Worm (Caenorhabditis elegans): ENCODE measurements around the gene aptf-1.

aptf-1 gene

DNA sequence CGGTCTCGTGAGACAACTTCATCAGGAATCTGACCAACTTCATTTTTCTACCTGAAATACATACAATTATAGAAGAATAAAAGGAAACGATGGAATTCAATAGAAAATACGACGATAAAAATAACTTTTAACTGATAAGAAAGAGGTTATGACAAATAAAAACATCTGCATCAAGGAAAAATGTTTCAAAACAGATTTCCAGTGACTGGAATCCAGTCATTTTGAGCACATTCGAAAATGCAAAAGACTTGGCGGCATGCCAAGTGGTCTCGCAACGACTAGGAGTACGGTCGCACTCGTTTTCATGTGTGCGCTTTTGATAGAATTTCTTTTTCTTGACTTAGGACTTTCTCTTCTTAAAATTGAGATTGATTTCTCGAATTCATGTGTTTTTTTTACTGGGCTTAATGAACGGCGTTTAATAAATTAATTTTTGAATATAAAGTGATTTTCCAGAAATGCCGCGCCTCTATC, 35.0 kb downstream of the aptf-1 start, which contains the start of the genes snr-3 and rsp-5 (continued):
- peak; percentile 22 for TF ChIP-seq ztf-7 (tag; optimal IDR thresholded peaks at IDR 0.05)
- no peak for TF ChIP-seq mdt-29 (GFP tag; IDR thresholded peaks at IDR 0.05)
- TF ChIP-seq saeg-2 (GFP tag; IDR thresholded peaks at IDR 0.05) = no peak
- no peak for TF ChIP-seq ctbp-1 (GFP tag; IDR thresholded peaks at IDR 0.05)
- peak; percentile 29 for TF ChIP-seq zfp-2 (tag; optimal IDR thresholded peaks at IDR 0.05)
- TF ChIP-seq unc-62 (GFP tag; optimal IDR thresholded peaks at IDR 0.05 in 1 of 2) = no peak
- no peak for TF ChIP-seq unc-62 (tag; optimal IDR thresholded peaks at IDR 0.05)
- no peak for TF ChIP-seq R02D3.7 (tag; optimal IDR thresholded peaks at IDR 0.05)
- TF ChIP-seq ceh-82 (tag; optimal IDR thresholded peaks at IDR 0.05) = no peak
- TF ChIP-seq ceh-44 (GFP tag; IDR thresholded peaks at IDR 0.05) = no peak
- no peak for TF ChIP-seq vab-7 (GFP tag; IDR thresholded peaks at IDR 0.05)
- TF ChIP-seq pqm-1 (tag; optimal IDR thresholded peaks at IDR 0.05) = no peak
- TF ChIP-seq tag-97 (GFP tag; IDR thresholded peaks at IDR 0.05) = no peak
- TF ChIP-seq fkh-10 (GFP tag; optimal IDR thresholded peaks at IDR 0.05) = peak; percentile 7
- no peak for TF ChIP-seq snpc-4 (tag; optimal IDR thresholded peaks at IDR 0.05)
- TF ChIP-seq dmd-9 (GFP tag; IDR thresholded peaks at IDR 0.05) = no peak
- no peak for TF ChIP-seq mxl-3 (GFP tag; optimal IDR thresholded peaks at IDR 0.05)
- TF ChIP-seq lin-15B (tag; optimal IDR thresholded peaks at IDR 0.05) = no peak
- no peak for TF ChIP-seq daf-16 (GFP tag; optimal IDR thresholded peaks at IDR 0.05)
- peak; percentile 40 for TF ChIP-seq daf-16 (tag; optimal IDR thresholded peaks at IDR 0.05)
- no peak for TF ChIP-seq gei-8 (GFP tag; optimal IDR thresholded peaks at IDR 0.05)
- peak; percentile 77 for TF ChIP-seq nhr-77 (tag; optimal IDR thresholded peaks at IDR 0.05)
- peak; percentile 4 for TF ChIP-seq ama-1 (optimal IDR thresholded peaks at IDR 0.05)
- TF ChIP-seq F49E8.2 (tag; optimal IDR thresholded peaks at IDR 0.05; ENCODE audit: borderline replicate concordance) = no peak
- no peak for TF ChIP-seq zip-11 (GFP tag; IDR thresholded peaks at IDR 0.05)
- TF ChIP-seq php-3 (GFP tag; IDR thresholded peaks at IDR 0.05) = no peak
- peak; percentile 81 for TF ChIP-seq dpl-1 (GFP tag; optimal IDR thresholded peaks at IDR 0.05)
- no peak for TF ChIP-seq attf-4 (tag; optimal IDR thresholded peaks at IDR 0.05)
- no peak for TF ChIP-seq nhr-111 (GFP tag; optimal IDR thresholded peaks at IDR 0.05)
- no peak for TF ChIP-seq lin-29 (GFP tag; IDR thresholded peaks at IDR 0.05)
- TF ChIP-seq nhr-41 (GFP tag; IDR thresholded peaks at IDR 0.05) = no peak
- TF ChIP-seq rbr-2 (tag; optimal IDR thresholded peaks at IDR 0.05) = peak; percentile 36
- TF ChIP-seq Y75B8A.6 (GFP tag; IDR thresholded peaks at IDR 0.05) = no peak
- no peak for TF ChIP-seq daf-12 (tag; optimal IDR thresholded peaks at IDR 0.05)
- no peak for TF ChIP-seq nhr-10 (tag; optimal IDR thresholded peaks at IDR 0.05)
- TF ChIP-seq F26F4.8 (GFP tag; conservative IDR thresholded peaks at IDR 0.05) = no peak
- no peak for TF ChIP-seq ceh-32 (tag; optimal IDR thresholded peaks at IDR 0.05; ENCODE audit: poor library complexity)
- TF ChIP-seq skn-1 (tag; optimal IDR thresholded peaks at IDR 0.05) = no peak
- TF ChIP-seq lir-3 (tag; optimal IDR thresholded peaks at IDR 0.05) = no peak
- TF ChIP-seq spr-1 (tag; optimal IDR thresholded peaks at IDR 0.05) = no peak
- TF ChIP-seq nhr-237 (tag; optimal IDR thresholded peaks at IDR 0.05) = no peak
- no peak for TF ChIP-seq mdl-1 (tag; optimal IDR thresholded peaks at IDR 0.05)
- TF ChIP-seq mep-1 (tag; optimal IDR thresholded peaks at IDR 0.05) = peak; percentile 76
- TF ChIP-seq nhr-42 (GFP tag; IDR thresholded peaks at IDR 0.05) = no peak
- peak; percentile 92 to 99 for TF ChIP-seq lsy-2 (tag; optimal IDR thresholded peaks at IDR 0.05)
- TF ChIP-seq dve-1 (tag; optimal IDR thresholded peaks at IDR 0.05; ENCODE audit: insufficient read depth) = peak; percentile 73
- peak; percentile 72 for TF ChIP-seq lin-38 (GFP tag; IDR thresholded peaks at IDR 0.05)
- no peak for TF ChIP-seq madf-9 (GFP tag; conservative IDR thresholded peaks at IDR 0.05)
- no peak for TF ChIP-seq ZK337.2 (GFP tag; IDR thresholded peaks at IDR 0.05)
- TF ChIP-seq dmd-6 (GFP tag; IDR thresholded peaks at IDR 0.05) = peak; percentile 29; the same call in 1 of the 2 replicates
- no peak for TF ChIP-seq ZK546.5 (tag; optimal IDR thresholded peaks at IDR 0.05)
- TF ChIP-seq madf-5 (GFP tag; IDR thresholded peaks at IDR 0.05) = no peak
- TF ChIP-seq egl-27 (tag; optimal IDR thresholded peaks at IDR 0.05) = no peak
